Worm (Caenorhabditis elegans): ENCODE data around the gene Y49E10.30.

ce11 chrIII:12372080-12373065 is 14.3 kb upstream of the Y49E10.30 start:
- TF ChIP-seq hmg-1.1 (GFP tag; IDR thresholded peaks at IDR 0.05) (no peak), mdl-1 (tag; optimal IDR thresholded peaks at IDR 0.05) (no peak), lin-1 (GFP tag; IDR thresholded peaks at IDR 0.05) (no peak), ztf-11 (tag; optimal IDR thresholded peaks at IDR 0.05) (no peak), F44E2.7 (GFP tag; IDR thresholded peaks at IDR 0.05) (no peak), mxl-2 (GFP tag; conservative IDR thresholded peaks at IDR 0.05) (no peak)

Measured in whole organism, L4 larva.